Worm (Caenorhabditis elegans): ENCODE results near the gene K08D8.12.

DNA sequence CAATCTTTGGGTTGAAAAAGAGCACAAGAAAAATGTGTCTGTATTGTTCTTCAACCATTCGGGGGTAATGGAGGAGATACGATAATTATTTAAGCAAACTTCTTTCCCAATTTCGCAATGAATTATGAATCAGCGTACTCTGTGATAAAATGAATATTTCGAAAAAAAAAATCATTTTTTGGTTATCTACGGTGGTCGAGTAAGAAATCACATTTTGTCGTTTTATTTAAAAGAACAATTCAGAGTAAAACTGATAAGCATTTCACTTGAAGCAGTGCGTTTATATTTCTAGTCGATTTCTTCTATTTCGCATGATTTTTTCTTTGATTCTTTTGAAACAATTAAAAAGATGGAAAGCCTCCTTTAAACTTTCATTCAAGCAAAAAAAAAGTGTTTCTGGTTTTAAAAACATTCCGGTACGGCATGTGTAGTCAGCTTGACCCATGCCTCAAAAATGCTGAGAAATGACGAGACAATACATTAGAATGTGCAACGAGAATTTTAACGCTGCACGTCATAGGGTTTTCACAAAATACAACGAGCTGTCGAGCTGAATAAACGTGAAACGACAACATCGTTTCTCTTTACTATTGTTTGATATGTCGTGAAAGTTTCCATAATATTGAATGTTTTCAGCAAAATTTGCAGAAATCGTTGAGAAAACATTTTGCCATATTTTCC is 9.3 kb downstream of the K08D8.12 start, which contains the start of gene K08D8.2:
- TF ChIP-seq med-1 (GFP tag; optimal IDR thresholded peaks at IDR 0.05; ENCODE audit: insufficient read depth): no peak
- TF ChIP-seq tab-1 (GFP tag; IDR thresholded peaks at IDR 0.05): no peak

Data from whole organism, midembryonic.